Fruit fly (Drosophila melanogaster) whole organism, wandering third instar larva: ENCODE data around the gene Nbr.

Source experiments
- Dif ChIP-seq: fragments of 200-275, 200-300 bp; sonication (Bioruptor generic); optimal IDR thresholded peaks from 2 replicates; lab custom pipeline; 2018; ENCODE audit warnings: missing biosample characterization, missing genetic modification characterization; ENCODE audit not compliant: partially characterized antibody
- GATAd ChIP-seq: sonication (Bioruptor generic); optimal IDR thresholded peaks from 2 replicates; lab custom pipeline; 2016; ENCODE audit warnings: missing biosample characterization, missing genetic modification characterization
- Myc ChIP-seq: fragments of >200 bp; optimal IDR thresholded peaks from 2 replicates; lab custom pipeline; 2017
- ey ChIP-seq: fragments of 200-800 bp; sonication (Bioruptor generic); optimal IDR thresholded peaks from 2 replicates; lab custom pipeline; 2016; ENCODE audit warnings: missing biosample characterization, missing genetic modification characterization
- h ChIP-seq: fragments of 200-800 bp; sonication (Bioruptor generic); optimal IDR thresholded peaks from 3 replicates; lab custom pipeline; 2016; ENCODE audit warnings: missing biosample characterization, mild to moderate bottlenecking, missing genetic modification characterization

- TF ChIP-seq GATAd (GFP tag; lab: Kevin White, UChicago) (no peak), Myc (lab: Kevin White, UChicago) (peak; percentile 78), h (GFP tag; lab: Kevin White, UChicago) (peak; percentile 61), ey (peak; percentile 46), Dif (GFP tag; lab: Kevin White, UChicago) (no peak)
Observed at dm6 chr2L:21163311-21163842, 494 bp upstream of the Nbr start, which contains the start of gene Noc2.
